Worm (Caenorhabditis elegans) whole organism, midembryonic: ENCODE data around the gene fipr-4.

Experiments
- T22C8.4 ChIP-seq: fragments of 200-800 bp; sonication (Bioruptor generic); IDR thresholded peaks from 2 replicates; pipeline ENCODE4 v1.3.6; 2022; ENCODE audit warnings: missing genetic modification characterization, missing compliant biosample characterization
- cog-1 ChIP-seq: sonication (generic microtip); optimal IDR thresholded peaks from 2 replicates; lab custom pipeline; 2016; ENCODE audit warnings: missing genetic modification characterization, missing compliant biosample characterization
- flt-1 ChIP-seq: fragments of 200-800 bp; sonication (Bioruptor generic); IDR thresholded peaks from 2 replicates; pipeline ENCODE4 v1.3.6; 2022; ENCODE audit warnings: missing genetic modification characterization, missing compliant biosample characterization
- klf-2 ChIP-seq: fragments of 200-800 bp; sonication (Bioruptor generic); conservative IDR thresholded peaks from 2 replicates; pipeline ENCODE4 v1.3.6; 2022; ENCODE audit warnings: missing genetic modification reagents, missing genetic modification characterization, missing compliant biosample characterization
- med-1 ChIP-seq: sonication (generic microtip); optimal IDR thresholded peaks from 2 replicates; lab custom pipeline; 2017; ENCODE audit warnings: missing genetic modification characterization, mild to moderate bottlenecking, missing compliant biosample characterization, antibody characterized with exemption, missing genetic modification reagents; ENCODE audit not compliant: insufficient read depth
- ref-1 ChIP-seq: fragments of 200-800 bp; sonication (Bioruptor generic); conservative IDR thresholded peaks from 2 replicates; pipeline ENCODE4 v1.3.6; 2022; ENCODE audit warnings: missing genetic modification reagents, missing genetic modification characterization, missing compliant biosample characterization
- tab-1 ChIP-seq: fragments of 200-800 bp; sonication (Bioruptor generic); IDR thresholded peaks from 2 replicates; pipeline ENCODE4 v1.3.6; 2022; ENCODE audit warnings: missing genetic modification characterization, missing compliant biosample characterization
- ztf-23 ChIP-seq: fragments of 200-800 bp; sonication (Bioruptor generic); IDR thresholded peaks from 2 replicates; pipeline ENCODE4 v1.3.6; 2022; ENCODE audit warnings: missing genetic modification reagents, missing genetic modification characterization, missing compliant biosample characterization
- ztf-29 ChIP-seq: fragments of 200-800 bp; sonication (Bioruptor generic); IDR thresholded peaks from 2 replicates; pipeline ENCODE4 v1.3.6; 2022; ENCODE audit warnings: missing genetic modification reagents, missing genetic modification characterization, missing compliant biosample characterization

fipr-4 gene

DNA sequence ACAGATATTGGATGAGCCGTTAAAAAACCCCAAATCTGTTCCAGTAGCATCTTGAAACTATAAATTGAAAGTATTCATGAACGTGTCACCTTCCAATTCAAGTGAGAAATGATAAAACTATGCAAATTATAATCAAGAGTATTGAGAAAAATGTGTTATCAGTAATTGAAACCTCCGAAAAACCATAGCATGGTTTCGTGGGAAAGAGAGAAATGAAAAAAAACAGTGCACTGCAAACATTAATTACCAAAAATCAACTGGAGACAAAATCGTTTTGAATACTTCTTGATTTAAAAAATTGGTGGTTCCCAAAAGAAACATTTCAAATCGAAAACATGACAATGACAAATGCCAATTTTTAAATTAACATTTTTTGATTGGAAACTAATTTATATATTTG lies 2.6 kb downstream of the fipr-4 start, which contains the start of gene daf-36:
TSS of gene daf-36 (minus strand) at position 101 of the 400 bp plus-strand sequence.
- TF ChIP-seq med-1 (GFP tag; lab: Kevin White, UChicago) (no peak), tab-1 (GFP tag; lab: Robert Waterston, UW) (no peak), cog-1 (no peak), flt-1 (GFP tag; lab: Robert Waterston, UW) (no peak), ref-1 (GFP tag; lab: Robert Waterston, UW) (no peak), ztf-29 (no peak), ztf-23 (GFP tag; lab: Robert Waterston, UW) (no peak), klf-2 (no peak), T22C8.4 (GFP tag; lab: Robert Waterston, UW) (no peak)

DNA sequence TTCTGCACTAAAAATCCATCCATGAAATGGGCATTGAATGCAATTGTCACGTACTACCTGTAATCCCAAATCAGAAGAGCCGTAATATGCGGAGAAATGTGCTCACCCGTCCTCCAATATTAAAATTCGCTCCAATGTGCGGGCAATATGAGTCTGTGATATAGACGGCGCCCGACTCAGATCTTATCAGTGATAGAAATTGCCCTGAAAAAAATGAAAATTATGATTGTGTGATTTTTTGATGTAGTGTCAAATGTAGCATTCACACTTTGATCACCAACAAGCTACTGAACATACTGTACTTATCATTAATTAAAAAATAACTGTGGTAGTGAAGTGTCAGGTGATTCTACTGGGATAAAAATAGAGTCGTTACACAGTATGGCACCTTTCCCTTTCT lies 3.6 kb downstream of the fipr-4 start:
- TF ChIP-seq cog-1 (no peak), ztf-23 (GFP tag; lab: Robert Waterston, UW) (no peak), klf-2 (no peak), ref-1 (GFP tag; lab: Robert Waterston, UW) (no peak), T22C8.4 (GFP tag; lab: Robert Waterston, UW) (no peak), ztf-29 (no peak), tab-1 (GFP tag; lab: Robert Waterston, UW) (no peak), med-1 (GFP tag; lab: Kevin White, UChicago) (no peak), flt-1 (GFP tag; lab: Robert Waterston, UW) (no peak)

DNA sequence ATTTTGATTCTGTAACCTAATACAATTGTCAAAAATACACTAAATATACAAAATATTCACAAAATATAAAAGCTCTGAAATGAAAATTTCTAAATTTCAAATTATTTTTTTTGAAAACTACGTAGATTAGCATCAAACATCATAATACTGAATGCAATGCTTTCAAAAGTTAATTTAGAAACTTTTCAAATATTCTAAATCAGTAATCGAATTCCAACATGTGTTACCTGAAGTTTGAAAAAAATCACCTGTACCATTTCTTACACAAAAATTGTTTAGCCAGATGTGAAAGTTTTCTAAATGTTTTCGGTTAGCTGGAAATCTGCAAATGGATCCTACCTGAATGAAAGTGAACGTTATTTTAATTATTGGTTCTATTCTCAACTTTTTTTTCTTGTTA lies 6.3 kb downstream of the fipr-4 start, which contains the start of gene C12D8.20:
TSS of gene C12D8.20 (plus strand) at position 301 of the 400 bp plus-strand sequence.
- TF ChIP-seq flt-1 (GFP tag; lab: Robert Waterston, UW) (no peak), cog-1 (no peak), ztf-29 (no peak), T22C8.4 (GFP tag; lab: Robert Waterston, UW) (no peak), ref-1 (GFP tag; lab: Robert Waterston, UW) (no peak), ztf-23 (GFP tag; lab: Robert Waterston, UW) (no peak), klf-2 (no peak), tab-1 (GFP tag; lab: Robert Waterston, UW) (no peak), med-1 (GFP tag; lab: Kevin White, UChicago) (no peak)

DNA sequence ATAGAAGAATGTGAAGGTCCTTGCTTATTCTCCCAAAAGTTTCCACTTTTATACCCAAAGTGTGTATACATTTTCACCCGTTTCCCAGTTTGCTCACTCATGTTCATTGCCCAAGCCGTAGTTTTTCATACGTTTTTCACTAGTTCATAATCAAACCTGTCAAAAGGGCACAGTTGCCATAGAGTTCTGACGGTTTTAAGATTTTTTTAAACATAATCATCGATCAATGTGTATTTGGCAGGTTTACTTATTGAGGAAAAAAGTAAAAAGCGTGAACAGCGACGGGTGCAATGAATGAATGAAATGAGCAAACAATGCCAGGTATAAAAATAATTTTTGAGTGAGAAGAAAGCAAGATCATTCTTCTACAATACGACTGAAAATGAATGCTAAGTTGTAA lies 6.9 kb downstream of the fipr-4 start, which contains the start of the genes fipr-5 and fipr-9:
TSS of gene fipr-5 (minus strand) at position 101 of the 400 bp plus-strand sequence.
TSS of gene fipr-9 (plus strand) at position 346 of the 400 bp plus-strand sequence.
- TF ChIP-seq med-1 (GFP tag; lab: Kevin White, UChicago) (no peak), tab-1 (GFP tag; lab: Robert Waterston, UW) (no peak), cog-1 (no peak), ztf-29 (no peak), ztf-23 (GFP tag; lab: Robert Waterston, UW) (no peak), klf-2 (no peak), flt-1 (GFP tag; lab: Robert Waterston, UW) (no peak), T22C8.4 (GFP tag; lab: Robert Waterston, UW) (no peak), ref-1 (GFP tag; lab: Robert Waterston, UW) (no peak)

DNA sequence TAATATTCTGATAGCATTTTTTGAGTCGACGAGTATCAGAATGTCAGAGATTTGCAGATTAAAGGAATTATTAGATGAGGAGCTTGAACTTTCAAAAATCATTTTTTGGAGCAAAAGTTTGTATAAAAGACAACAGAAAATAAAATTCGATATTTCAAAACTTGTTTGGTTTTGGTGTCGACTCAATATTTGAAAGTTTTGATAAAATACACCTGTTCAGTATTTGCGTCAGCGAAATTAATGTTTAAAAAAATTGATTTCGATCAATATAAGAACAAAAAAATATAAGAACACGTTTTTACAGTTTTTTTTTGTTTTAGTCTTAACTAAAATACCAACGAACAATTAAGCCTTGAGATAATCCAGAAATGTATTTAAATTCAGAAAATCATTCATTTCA lies 7.7 kb downstream of the fipr-4 start, which contains the start of gene C12D8.13:
TSS of gene C12D8.13 (minus strand) at position 101 of the 400 bp plus-strand sequence.
- no peak for TF ChIP-seq T22C8.4 (GFP tag; lab: Robert Waterston, UW)
- no peak for TF ChIP-seq cog-1
- TF ChIP-seq tab-1 (GFP tag; lab: Robert Waterston, UW) = no peak
- no peak for TF ChIP-seq flt-1 (GFP tag; lab: Robert Waterston, UW)
- TF ChIP-seq klf-2 = no peak
- no peak for TF ChIP-seq med-1 (GFP tag; lab: Kevin White, UChicago)
- TF ChIP-seq ztf-23 (GFP tag; lab: Robert Waterston, UW) = no peak
- TF ChIP-seq ref-1 (GFP tag; lab: Robert Waterston, UW) = no peak
- no peak for TF ChIP-seq ztf-29

DNA sequence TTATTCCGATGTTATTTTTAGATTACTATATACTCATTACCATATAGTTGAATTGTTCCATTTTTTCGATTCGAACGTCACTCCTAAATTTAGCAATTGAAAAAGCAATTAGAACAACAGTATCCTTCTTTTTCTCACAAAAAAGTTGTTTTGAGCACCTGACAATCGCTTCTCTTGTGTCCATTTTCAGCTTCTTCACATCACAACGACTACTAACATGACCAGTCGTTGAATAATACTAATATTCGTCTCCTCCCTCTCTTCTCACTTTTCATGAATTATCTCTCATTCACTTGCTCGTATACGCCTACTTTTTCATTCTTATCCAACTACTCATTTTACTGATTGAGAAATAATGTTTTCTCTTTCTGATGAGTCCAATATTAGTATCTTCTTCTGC lies 11.5 kb downstream of the fipr-4 start, which contains the start of gene ZK856.14:
TSS of gene ZK856.14 (plus strand) at position 301 of the 400 bp plus-strand sequence.
- TF ChIP-seq med-1 (GFP tag; lab: Kevin White, UChicago) (no peak), flt-1 (GFP tag; lab: Robert Waterston, UW) (no peak), ztf-29 (no peak), ztf-23 (GFP tag; lab: Robert Waterston, UW) (no peak), T22C8.4 (GFP tag; lab: Robert Waterston, UW) (no peak), ref-1 (GFP tag; lab: Robert Waterston, UW) (no peak), cog-1 (no peak), tab-1 (GFP tag; lab: Robert Waterston, UW) (no peak), klf-2 (no peak)

DNA sequence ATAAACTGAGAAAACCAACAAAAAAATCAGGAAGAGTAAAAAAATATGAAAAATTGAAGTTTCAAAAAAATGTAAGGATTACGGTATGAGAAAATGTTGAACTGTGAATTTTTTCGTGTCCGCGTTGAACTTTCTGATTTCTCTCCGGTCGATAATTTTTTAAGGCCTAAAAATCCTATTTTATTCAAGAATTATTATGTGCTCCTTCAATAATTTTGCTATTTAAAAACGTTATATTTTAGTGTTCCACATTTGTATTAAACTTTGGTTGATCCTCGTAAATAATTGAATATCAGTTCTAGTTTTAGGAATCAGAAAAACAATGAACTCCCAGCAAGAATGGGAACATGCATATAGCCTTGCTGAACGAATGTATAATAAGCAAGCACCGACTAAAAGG lies 15.6 kb downstream of the fipr-4 start, which contains the start of gene hpo-40:
TSS of gene hpo-40 (plus strand) at position 301 of the 400 bp plus-strand sequence.
- TF ChIP-seq ztf-29 = no peak
- no peak for TF ChIP-seq ref-1 (GFP tag; lab: Robert Waterston, UW)

DNA sequence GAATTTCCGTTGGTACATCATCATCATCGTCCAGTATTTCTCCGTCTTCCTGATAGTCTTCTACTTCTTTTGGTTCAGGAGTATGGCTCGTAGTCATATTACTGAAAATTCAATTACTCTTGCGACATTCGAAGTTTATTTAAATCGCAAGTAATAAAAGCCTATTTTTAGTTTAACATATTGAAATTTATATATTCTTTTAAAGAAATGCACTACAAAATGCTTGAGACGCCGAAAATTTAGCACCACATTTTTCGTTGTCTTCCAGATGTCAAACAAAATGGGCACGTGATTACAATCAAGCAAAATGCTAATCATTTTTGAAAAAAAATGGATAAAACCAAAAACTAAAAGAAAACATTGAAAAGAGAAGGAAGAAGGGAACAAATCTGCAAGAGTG lies 16.2 kb downstream of the fipr-4 start, which contains the start of gene zhit-3:
TSS of gene zhit-3 (minus strand) at position 101 of the 400 bp plus-strand sequence.
- TF ChIP-seq ztf-29 (no peak), klf-2 (no peak), flt-1 (GFP tag; lab: Robert Waterston, UW) (no peak), ztf-23 (GFP tag; lab: Robert Waterston, UW) (no peak), tab-1 (GFP tag; lab: Robert Waterston, UW) (no peak), ref-1 (GFP tag; lab: Robert Waterston, UW) (no peak), med-1 (GFP tag; lab: Kevin White, UChicago) (no peak), T22C8.4 (GFP tag; lab: Robert Waterston, UW) (no peak), cog-1 (no peak)

DNA sequence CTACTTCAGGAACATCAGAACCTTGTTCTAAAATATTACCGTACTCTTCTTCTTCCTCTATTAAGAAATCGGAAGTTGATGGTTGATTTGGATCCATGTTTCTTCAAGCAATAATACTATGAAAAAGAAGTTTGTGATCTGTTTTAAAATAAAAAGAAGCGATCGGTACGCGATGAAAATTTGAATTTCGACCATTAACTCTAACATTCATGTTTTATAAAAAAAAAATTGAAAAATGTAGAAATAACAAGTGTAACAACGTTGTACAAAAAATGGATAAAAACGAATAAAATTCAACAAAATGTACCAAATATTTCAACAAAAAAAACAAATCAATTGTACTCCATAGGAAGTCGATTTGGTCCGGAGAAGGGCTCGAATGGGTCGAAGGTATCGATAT lies 18.0 kb downstream of the fipr-4 start, which contains the start of gene tftc-3:
TSS of gene tftc-3 (minus strand) at position 101 of the 400 bp plus-strand sequence.
- TF ChIP-seq klf-2 = no peak
- TF ChIP-seq cog-1 = no peak
- TF ChIP-seq ref-1 (GFP tag; lab: Robert Waterston, UW) = no peak
- no peak for TF ChIP-seq ztf-29
- no peak for TF ChIP-seq T22C8.4 (GFP tag; lab: Robert Waterston, UW)
- no peak for TF ChIP-seq ztf-23 (GFP tag; lab: Robert Waterston, UW)
- TF ChIP-seq med-1 (GFP tag; lab: Kevin White, UChicago) = no peak
- no peak for TF ChIP-seq flt-1 (GFP tag; lab: Robert Waterston, UW)
- TF ChIP-seq tab-1 (GFP tag; lab: Robert Waterston, UW) = no peak
